Worm (Caenorhabditis elegans) whole organism, mixed stage, embryonic: ENCODE results near the gene ceh-21.

Experiments
- M03D4.4 ChIP-seq: sonication (generic microtip); optimal IDR thresholded peaks from 2 replicates; lab custom pipeline; 2017; ENCODE audit warnings: mild to moderate bottlenecking, missing genetic modification characterization, missing compliant biosample characterization
- bed-3 ChIP-seq: fragments of 200-800 bp; sonication (Bioruptor generic); optimal IDR thresholded peaks from 3 replicates; lab custom pipeline; 2018; ENCODE audit warnings: mild to moderate bottlenecking, missing genetic modification characterization, moderate library complexity, missing compliant biosample characterization
- blmp-1 ChIP-seq: fragments of 150-350 bp; optimal IDR thresholded peaks from 2 replicates; lab custom pipeline; 2014; ENCODE audit warnings: missing biosample characterization, missing genetic modification characterization
- ceh-39 ChIP-seq: fragments of 150-350 bp; optimal IDR thresholded peaks from 2 replicates; lab custom pipeline; 2014; ENCODE audit warnings: missing biosample characterization, missing genetic modification characterization
- ceh-43 ChIP-seq: fragments of 200-800 bp; sonication (Bioruptor generic); optimal IDR thresholded peaks from 2 replicates; lab custom pipeline; 2018; ENCODE audit warnings: mild to moderate bottlenecking, missing genetic modification characterization, moderate library complexity, missing compliant biosample characterization
- ceh-83 ChIP-seq: fragments of 200-800 bp; sonication (Bioruptor generic); optimal IDR thresholded peaks from 2 replicates; lab custom pipeline; 2018; ENCODE audit warnings: mild to moderate bottlenecking, missing genetic modification characterization, missing compliant biosample characterization
- ces-1 ChIP-seq: fragments of 150-350 bp; optimal IDR thresholded peaks from 2 replicates; lab custom pipeline; 2014; ENCODE audit warnings: missing biosample characterization, missing genetic modification reagents, missing genetic modification characterization
- cnd-1 ChIP-seq: fragments of 200-800 bp; sonication (Bioruptor generic); optimal IDR thresholded peaks from 2 replicates; lab custom pipeline; 2018; ENCODE audit warnings: mild to moderate bottlenecking, missing genetic modification characterization, missing compliant biosample characterization
- drap-1 ChIP-seq: fragments of 200-800 bp; sonication (Bioruptor generic); optimal IDR thresholded peaks from 3 replicates; lab custom pipeline; 2018; ENCODE audit warnings: mild to moderate bottlenecking, missing genetic modification characterization, missing compliant biosample characterization
- elt-1 ChIP-seq: sonication (generic microtip); optimal IDR thresholded peaks from 2 replicates; lab custom pipeline; 2017; ENCODE audit warnings: missing genetic modification characterization, mild to moderate bottlenecking, missing compliant biosample characterization, antibody characterized with exemption, moderate library complexity, borderline replicate concordance; ENCODE audit not compliant: insufficient read depth
- elt-3 ChIP-seq: fragments of 150-350 bp; optimal IDR thresholded peaks from 2 replicates; lab custom pipeline; 2014; ENCODE audit warnings: missing biosample characterization, missing genetic modification characterization
- flh-1 ChIP-seq: fragments of 200-800 bp; sonication (Bioruptor generic); optimal IDR thresholded peaks from 2 replicates; lab custom pipeline; 2018; ENCODE audit warnings: mild to moderate bottlenecking, missing genetic modification characterization, moderate library complexity, missing compliant biosample characterization
- ham-2 ChIP-seq: fragments of 200-800 bp; sonication (Bioruptor generic); optimal IDR thresholded peaks from 2 replicates; lab custom pipeline; 2018; ENCODE audit warnings: mild to moderate bottlenecking, missing genetic modification characterization, missing compliant biosample characterization
- hlh-1 ChIP-seq: fragments of 150-350 bp; optimal IDR thresholded peaks from 2 replicates; lab custom pipeline; 2014; ENCODE audit warnings: missing biosample characterization, missing genetic modification reagents, missing genetic modification characterization
- lin-13 ChIP-seq: fragments of 150-350 bp; optimal IDR thresholded peaks from 2 replicates; lab custom pipeline; 2014; ENCODE audit warnings: missing biosample characterization, missing genetic modification characterization
- lin-32 ChIP-seq: fragments of 200-800 bp; sonication (Bioruptor generic); optimal IDR thresholded peaks from 2 replicates; lab custom pipeline; 2018; ENCODE audit warnings: mild to moderate bottlenecking, missing genetic modification characterization, missing compliant biosample characterization
- lsy-2 ChIP-seq: fragments of 150-350 bp; optimal IDR thresholded peaks from 2 replicates; lab custom pipeline; 2014; ENCODE audit warnings: missing biosample characterization, missing genetic modification characterization
- mab-5 ChIP-seq: fragments of 150-350 bp; optimal IDR thresholded peaks from 2 replicates; lab custom pipeline; 2014; ENCODE audit warnings: missing biosample characterization, missing genetic modification characterization
- mep-1 ChIP-seq: fragments of 150-350 bp; optimal IDR thresholded peaks from 2 replicates; lab custom pipeline; 2017; ENCODE audit warnings: missing biosample characterization, missing genetic modification reagents, missing genetic modification characterization, inconsistent platforms
- mls-2 ChIP-seq: sonication (generic microtip); optimal IDR thresholded peaks from 2 replicates; lab custom pipeline; 2016; ENCODE audit warnings: mild to moderate bottlenecking, missing genetic modification characterization, moderate library complexity, missing compliant biosample characterization
- nhr-12 ChIP-seq: fragments of 150-350 bp; optimal IDR thresholded peaks from 2 replicates; lab custom pipeline; 2014; ENCODE audit warnings: missing biosample characterization, missing genetic modification characterization
- nhr-2 ChIP-seq: fragments of 150-350 bp; optimal IDR thresholded peaks from 2 replicates; lab custom pipeline; 2014; ENCODE audit warnings: missing biosample characterization, missing genetic modification characterization
- nhr-237 ChIP-seq: fragments of 150-350 bp; optimal IDR thresholded peaks from 2 replicates; lab custom pipeline; 2014; ENCODE audit warnings: missing biosample characterization, missing genetic modification characterization
- nhr-28 ChIP-seq: fragments of 150-350 bp; optimal IDR thresholded peaks from 2 replicates; lab custom pipeline; 2014; ENCODE audit warnings: missing biosample characterization, missing genetic modification characterization
- nhr-76 ChIP-seq: sonication (generic microtip); optimal IDR thresholded peaks from 2 replicates; lab custom pipeline; 2017; ENCODE audit warnings: missing biosample characterization, missing genetic modification characterization
- pha-4 ChIP-seq: fragments of 150-350 bp; optimal IDR thresholded peaks from 2 replicates; lab custom pipeline; 2018; ENCODE audit warnings: missing biosample characterization, missing genetic modification reagents, missing genetic modification characterization
- sem-2 ChIP-seq: fragments of 200-800 bp; sonication (Bioruptor generic); optimal IDR thresholded peaks from 2 replicates; lab custom pipeline; 2018; ENCODE audit warnings: mild to moderate bottlenecking, missing genetic modification characterization, missing compliant biosample characterization
- snpc-4 ChIP-seq: fragments of 150-350 bp; optimal IDR thresholded peaks from 2 replicates; lab custom pipeline; 2014; ENCODE audit warnings: missing biosample characterization, missing genetic modification characterization
- sptf-1 ChIP-seq: sonication (generic microtip); optimal IDR thresholded peaks from 2 replicates; lab custom pipeline; 2017; ENCODE audit warnings: mild to moderate bottlenecking, missing genetic modification characterization, moderate library complexity, missing compliant biosample characterization
- tbx-8 ChIP-seq: fragments of 200-800 bp; sonication (Bioruptor generic); optimal IDR thresholded peaks from 2 replicates; lab custom pipeline; 2018; ENCODE audit warnings: mild to moderate bottlenecking, missing genetic modification characterization, moderate library complexity, missing compliant biosample characterization
- unc-120 ChIP-seq: sonication (generic microtip); optimal IDR thresholded peaks from 2 replicates; lab custom pipeline; 2017; ENCODE audit warnings: missing genetic modification characterization, missing compliant biosample characterization; ENCODE audit not compliant: poor library complexity, severe bottlenecking
- unc-39 ChIP-seq: fragments of 150-350 bp; optimal IDR thresholded peaks from 2 replicates; lab custom pipeline; 2014; ENCODE audit warnings: missing biosample characterization, missing genetic modification characterization
- unc-62 ChIP-seq: fragments of 150-350 bp; optimal IDR thresholded peaks from 2 replicates; lab custom pipeline; 2014; ENCODE audit warnings: missing biosample characterization, missing genetic modification reagents, missing genetic modification characterization
- zip-8 ChIP-seq: fragments of 150-350 bp; optimal IDR thresholded peaks from 2 replicates; lab custom pipeline; 2014; ENCODE audit warnings: missing biosample characterization, missing genetic modification characterization
- ztf-11 ChIP-seq: fragments of 150-350 bp; optimal IDR thresholded peaks from 2 replicates; lab custom pipeline; 2014; ENCODE audit warnings: missing biosample characterization, missing genetic modification characterization

Gene ceh-21

DNA sequence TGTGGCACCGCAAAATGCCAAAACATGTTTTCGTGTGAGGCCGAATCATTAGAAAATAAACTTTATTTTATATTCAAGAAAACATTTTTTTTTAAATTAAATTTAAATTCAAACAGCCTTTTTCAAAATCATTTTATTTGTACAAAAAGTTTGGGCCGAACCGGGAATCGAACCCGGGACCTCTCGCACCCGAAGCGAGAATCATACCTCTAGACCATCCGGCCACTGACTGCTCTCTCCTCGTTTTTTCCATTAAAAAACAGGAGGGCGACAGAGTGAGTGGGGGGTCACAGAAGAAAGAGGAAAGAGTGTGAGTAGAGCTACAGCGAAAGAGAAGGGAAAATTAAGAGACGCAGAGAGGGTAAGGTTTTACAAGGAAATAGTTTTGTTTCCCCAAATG is 28.1 kb upstream of the ceh-21 start:
- no peak for TF ChIP-seq elt-3 (tag; lab: Kevin White, UChicago)
- TF ChIP-seq pha-4, result peak; percentile 5
- TF ChIP-seq snpc-4, result no peak
- TF ChIP-seq ztf-11 (tag; lab: Kevin White, UChicago), result peak; percentile 23
- no peak for TF ChIP-seq elt-1 (tag; lab: Kevin White, UChicago)
- TF ChIP-seq ham-2 (GFP tag; lab: Kevin White, UChicago), result peak; percentile 51
- peak; percentile 82 for TF ChIP-seq cnd-1 (tag; lab: Kevin White, UChicago)
- TF ChIP-seq drap-1 (GFP tag; lab: Kevin White, UChicago), result peak; percentile 83
- peak; percentile 74 for TF ChIP-seq sem-2
- TF ChIP-seq tbx-8 (GFP tag; lab: Kevin White, UChicago), result peak; percentile 64
- TF ChIP-seq flh-1 (GFP tag; lab: Kevin White, UChicago), result peak; percentile 57
- TF ChIP-seq ceh-39 (tag; lab: Kevin White, UChicago), result peak; percentile 30
- peak; percentile 91 for TF ChIP-seq ceh-83 (GFP tag; lab: Kevin White, UChicago)
- peak; percentile 55 for TF ChIP-seq lin-13 (tag; lab: Kevin White, UChicago)
- peak; percentile 39 for TF ChIP-seq mep-1
- no peak for TF ChIP-seq lsy-2 (tag; lab: Kevin White, UChicago)
- TF ChIP-seq hlh-1, result peak; percentile 14
- no peak for TF ChIP-seq nhr-76
- TF ChIP-seq bed-3, result peak; percentile 63
- no peak for TF ChIP-seq unc-39 (tag; lab: Kevin White, UChicago)
- TF ChIP-seq mls-2, result peak; percentile 78
- peak; percentile 88 for TF ChIP-seq M03D4.4 (tag; lab: Kevin White, UChicago)
- no peak for TF ChIP-seq mab-5 (tag; lab: Kevin White, UChicago)
- no peak for TF ChIP-seq ceh-43 (GFP tag; lab: Kevin White, UChicago)
- TF ChIP-seq nhr-28, result peak; percentile 47
- no peak for TF ChIP-seq nhr-2 (tag; lab: Kevin White, UChicago)
- TF ChIP-seq nhr-12 (tag; lab: Kevin White, UChicago), result no peak
- TF ChIP-seq zip-8, result no peak
- no peak for TF ChIP-seq unc-62 (GFP tag; lab: Kevin White, UChicago)
- peak; percentile 75 for TF ChIP-seq unc-120 (tag; lab: Kevin White, UChicago)
- peak; percentile 84 for TF ChIP-seq sptf-1 (tag; lab: Kevin White, UChicago)
- peak; percentile 39 for TF ChIP-seq lin-32 (GFP tag; lab: Kevin White, UChicago)
- TF ChIP-seq blmp-1 (tag; lab: Kevin White, UChicago), result no peak
- TF ChIP-seq ces-1, result peak; percentile 35
- TF ChIP-seq nhr-237 (tag; lab: Kevin White, UChicago), result peak; percentile 12

DNA sequence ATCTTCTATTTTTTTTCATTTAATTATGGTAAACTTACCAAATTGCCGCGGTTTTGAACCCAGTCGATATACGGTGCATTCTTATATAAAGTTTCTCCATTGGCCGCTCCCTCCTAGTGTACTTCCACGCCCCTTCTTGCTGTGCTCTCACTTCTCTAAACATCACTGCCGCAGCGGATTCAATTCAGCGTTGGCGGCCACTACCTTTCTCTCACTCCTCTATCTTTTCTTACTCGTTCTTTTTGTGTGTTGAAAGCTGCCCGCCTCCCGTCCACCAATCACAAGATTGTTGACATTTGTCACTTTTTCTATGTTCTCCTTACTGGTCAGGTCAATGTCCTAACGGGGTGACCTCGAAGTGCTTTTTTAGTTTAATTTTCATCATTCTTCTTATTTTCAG is 18.5 kb upstream of the ceh-21 start:
- TF ChIP-seq mab-5 (tag; lab: Kevin White, UChicago) (no peak), lsy-2 (tag; lab: Kevin White, UChicago) (peak; percentile 61), mep-1 (no peak), pha-4 (peak; percentile 11)

DNA sequence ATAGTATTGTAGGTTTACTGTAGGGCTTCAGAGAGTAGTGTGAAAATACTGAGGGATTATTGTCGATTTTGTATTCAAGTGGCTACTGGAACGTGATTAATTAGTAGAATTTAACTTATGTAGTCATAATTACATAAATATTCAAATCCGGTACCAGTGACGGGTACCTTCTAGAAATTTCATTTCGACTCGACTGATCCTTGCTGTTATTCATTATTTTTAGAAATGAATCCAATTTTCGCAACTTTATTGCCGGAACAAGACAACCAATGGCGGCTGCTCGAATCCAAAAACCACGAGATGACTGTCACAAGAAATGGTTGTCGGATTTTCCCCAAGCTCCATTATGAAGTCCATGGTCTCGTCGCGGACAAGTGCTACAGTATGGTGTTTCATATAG is 12.4 kb upstream of the ceh-21 start, which contains the start of gene tbx-41:
Gene tbx-41, plus strand, starts transcription at position 301 of the 400 bp plus-strand sequence.
- TF ChIP-seq ces-1 (no peak), ceh-39 (tag; lab: Kevin White, UChicago) (no peak), nhr-2 (tag; lab: Kevin White, UChicago) (no peak), hlh-1 (no peak), lsy-2 (tag; lab: Kevin White, UChicago) (no peak), mab-5 (tag; lab: Kevin White, UChicago) (no peak)

DNA sequence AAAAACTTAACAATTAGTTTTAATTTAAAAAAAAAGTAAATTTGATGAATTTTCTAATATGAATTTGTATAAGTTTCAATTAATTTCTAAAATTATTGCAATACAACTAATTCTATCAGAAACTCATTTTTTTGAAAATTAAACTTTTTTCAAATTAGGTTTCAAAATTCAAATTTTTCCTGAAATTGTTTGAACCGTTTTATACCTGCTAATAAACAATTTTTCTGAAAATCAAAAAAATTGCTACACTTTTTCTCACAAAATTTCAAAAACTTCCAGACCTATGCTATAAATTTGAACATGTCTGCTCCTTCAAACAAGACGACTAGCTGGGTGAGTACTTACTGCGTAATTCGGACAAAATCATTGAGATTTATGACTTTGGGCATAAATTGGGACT is 7.9 kb upstream of the ceh-21 start, which contains the start of gene T26C11.8:
Gene T26C11.8, plus strand, starts transcription at position 301 of the 400 bp plus-strand sequence.
- no peak for TF ChIP-seq flh-1 (GFP tag; lab: Kevin White, UChicago)
- TF ChIP-seq, all 35 proteins: peak for 0
